Fruit fly (Drosophila melanogaster) whole organism, pupa: Measurements from ENCODE around the gene CG15014.

Source experiments
- CG12605 ChIP-seq: fragments of 200-800 bp; sonication (Bioruptor generic); IDR thresholded peaks from 2 replicates; pipeline ENCODE4 v1.3.6; 2022; ENCODE audit warnings: missing biosample characterization, missing genetic modification characterization
- CG17806 ChIP-seq: fragments of 200-800 bp; sonication (Bioruptor generic); optimal IDR thresholded peaks from 2 replicates; lab custom pipeline; 2018; ENCODE audit warnings: missing biosample characterization, mild to moderate bottlenecking, missing genetic modification characterization, moderate library complexity
- EcR ChIP-seq: fragments of 200-800 bp; sonication (Bioruptor generic); optimal IDR thresholded peaks from 3 replicates; lab custom pipeline; 2019; ENCODE audit warnings: missing biosample characterization, missing genetic modification characterization, mild to moderate bottlenecking, moderate library complexity, missing genetic modification reagents
- Snoo ChIP-seq: fragments of 200-800 bp; sonication (Bioruptor generic); optimal IDR thresholded peaks from 3 replicates; lab custom pipeline; 2017; ENCODE audit warnings: missing biosample characterization, mild to moderate bottlenecking, missing genetic modification characterization, inconsistent platforms
- fd96Ca ChIP-seq: fragments of 200-800 bp; sonication (Bioruptor generic); IDR thresholded peaks from 3 replicates; pipeline ENCODE4 v1.3.6; 2022; ENCODE audit warnings: missing biosample characterization, missing genetic modification characterization
- gl ChIP-seq: fragments of 200-800 bp; sonication (Bioruptor generic); optimal IDR thresholded peaks from 2 replicates; lab custom pipeline; 2018; ENCODE audit warnings: missing biosample characterization, mild to moderate bottlenecking, missing genetic modification characterization

DNA sequence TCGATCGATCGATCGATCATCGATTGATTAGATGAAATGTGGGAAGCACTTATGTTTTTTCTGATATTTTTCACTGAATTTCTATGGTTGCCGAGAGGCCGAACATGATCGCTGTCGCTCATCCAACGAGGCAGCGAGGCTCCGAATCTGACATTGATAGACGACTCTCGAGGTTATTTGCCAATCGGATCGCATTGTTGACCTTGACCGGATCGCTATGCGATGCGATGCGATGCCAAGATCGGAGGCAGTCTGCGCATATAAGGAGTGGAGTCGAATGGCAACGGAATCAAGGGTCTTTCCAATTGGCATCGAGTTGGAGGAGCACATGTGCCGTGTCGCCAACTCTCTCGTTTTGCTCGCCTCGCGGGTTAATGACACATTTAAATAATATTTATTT is 18.2 kb upstream of the CG15014 start:
- TF ChIP-seq Snoo (tag; lab: Kevin White, UChicago) (no peak), CG12605 (GFP tag; lab: Robert Waterston, UW) (no peak), CG17806 (tag; lab: Kevin White, UChicago) (no peak), gl (tag; lab: Kevin White, UChicago) (no peak), fd96Ca (GFP tag; lab: Robert Waterston, UW) (no peak), EcR (GFP tag; lab: Kevin White, UChicago) (no peak)
